Worm (Caenorhabditis elegans) whole organism, L3 larva: Measurements from ENCODE around the gene F36F12.2.

ENCODE experiments used
- R02D3.7 ChIP-seq: fragments of 150-350 bp; optimal IDR thresholded peaks from 2 replicates; lab custom pipeline; 2014; ENCODE audit warnings: missing biosample characterization, missing genetic modification characterization
- ZK546.5 ChIP-seq: sonication (generic microtip); optimal IDR thresholded peaks from 2 replicates; lab custom pipeline; 2017; ENCODE audit warnings: missing biosample characterization, missing genetic modification characterization
- aly-2 ChIP-seq: fragments of 150-350 bp; optimal IDR thresholded peaks from 2 replicates; lab custom pipeline; 2014; ENCODE audit warnings: missing biosample characterization, missing genetic modification characterization
- ama-1 ChIP-seq: fragments of 150-350 bp; optimal IDR thresholded peaks from 2 replicates; lab custom pipeline; 2018
- ceh-16 ChIP-seq: sonication (generic microtip); optimal IDR thresholded peaks from 2 replicates; lab custom pipeline; 2017; ENCODE audit warnings: missing biosample characterization, missing genetic modification characterization
- ceh-28 ChIP-seq: fragments of 150-350 bp; optimal IDR thresholded peaks from 2 replicates; lab custom pipeline; 2014; ENCODE audit warnings: missing biosample characterization, missing genetic modification reagents, missing genetic modification characterization
- ceh-82 ChIP-seq: fragments of 150-350 bp; optimal IDR thresholded peaks from 2 replicates; lab custom pipeline; 2014; ENCODE audit warnings: missing biosample characterization, missing genetic modification characterization
- ceh-9 ChIP-seq: sonication (generic microtip); optimal IDR thresholded peaks from 2 replicates; lab custom pipeline; 2018; ENCODE audit warnings: missing biosample characterization, missing genetic modification characterization
- egl-27 ChIP-seq: sonication (generic microtip); optimal IDR thresholded peaks from 4 replicates; lab custom pipeline; 2017; ENCODE audit warnings: missing biosample characterization, missing genetic modification reagents, missing genetic modification characterization
- elt-1 ChIP-seq: fragments of 150-350 bp; optimal IDR thresholded peaks from 2 replicates; lab custom pipeline; 2014; ENCODE audit warnings: missing biosample characterization, missing genetic modification characterization
- elt-2 ChIP-seq: sonication (generic microtip); optimal IDR thresholded peaks from 2 replicates; lab custom pipeline; 2016; ENCODE audit warnings: missing genetic modification reagents, mild to moderate bottlenecking, missing genetic modification characterization, missing compliant biosample characterization
- eor-1 ChIP-seq, 2 experiments: fragments of 150-350 bp; optimal IDR thresholded peaks; 2 replicates each; lab custom pipeline; 2014 to 2018; ENCODE audit warnings: missing biosample characterization in 2 of 2, missing genetic modification characterization in 2 of 2
- fkh-10 ChIP-seq: sonication (generic microtip); optimal IDR thresholded peaks from 2 replicates; lab custom pipeline; 2017; ENCODE audit warnings: missing biosample characterization, missing genetic modification reagents, missing genetic modification characterization
- fkh-2 ChIP-seq: fragments of 150-350 bp; optimal IDR thresholded peaks from 2 replicates; lab custom pipeline; 2014; ENCODE audit warnings: missing biosample characterization, missing genetic modification reagents, missing genetic modification characterization
- fos-1 ChIP-seq: fragments of 150-350 bp; optimal IDR thresholded peaks from 2 replicates; lab custom pipeline; 2014; ENCODE audit warnings: missing biosample characterization, missing genetic modification characterization
- hmg-11 ChIP-seq: sonication (generic microtip); optimal IDR thresholded peaks from 2 replicates; lab custom pipeline; 2016; ENCODE audit warnings: missing genetic modification characterization, missing compliant biosample characterization
- jun-1 ChIP-seq: fragments of 150-350 bp; optimal IDR thresholded peaks from 2 replicates; lab custom pipeline; 2014; ENCODE audit warnings: missing biosample characterization, missing genetic modification reagents, missing genetic modification characterization
- lin-15B ChIP-seq: fragments of 150-350 bp; optimal IDR thresholded peaks from 2 replicates; lab custom pipeline; 2014; ENCODE audit warnings: missing biosample characterization, missing genetic modification characterization
- lin-39 ChIP-seq: fragments of 150-350 bp; optimal IDR thresholded peaks from 2 replicates; lab custom pipeline; 2018; ENCODE audit warnings: missing biosample characterization, missing genetic modification reagents, missing genetic modification characterization
- lsy-12 ChIP-seq: sonication (generic microtip); optimal IDR thresholded peaks from 2 replicates; lab custom pipeline; 2016; ENCODE audit warnings: mild to moderate bottlenecking, missing genetic modification characterization, missing compliant biosample characterization
- nfya-1 ChIP-seq: sonication (generic microtip); optimal IDR thresholded peaks from 2 replicates; lab custom pipeline; 2017; ENCODE audit warnings: missing genetic modification characterization, mild to moderate bottlenecking, missing compliant biosample characterization, antibody characterized with exemption, moderate library complexity; ENCODE audit not compliant: insufficient read depth
- nhr-11 ChIP-seq: fragments of 150-350 bp; optimal IDR thresholded peaks from 2 replicates; lab custom pipeline; 2014; ENCODE audit warnings: missing biosample characterization, missing genetic modification characterization
- nhr-12 ChIP-seq: fragments of 150-350 bp; optimal IDR thresholded peaks from 2 replicates; lab custom pipeline; 2014; ENCODE audit warnings: missing biosample characterization, missing genetic modification characterization
- nhr-23 ChIP-seq: fragments of 150-350 bp; optimal IDR thresholded peaks from 2 replicates; lab custom pipeline; 2014; ENCODE audit warnings: missing biosample characterization, missing genetic modification reagents, missing genetic modification characterization
- nhr-237 ChIP-seq: fragments of 150-350 bp; optimal IDR thresholded peaks from 2 replicates; lab custom pipeline; 2014; ENCODE audit warnings: missing biosample characterization, missing genetic modification characterization
- nhr-25 ChIP-seq: sonication (generic microtip); optimal IDR thresholded peaks from 2 replicates; lab custom pipeline; 2017; ENCODE audit warnings: missing biosample characterization, missing genetic modification characterization
- nhr-28 ChIP-seq: fragments of 150-350 bp; optimal IDR thresholded peaks from 2 replicates; lab custom pipeline; 2014; ENCODE audit warnings: missing biosample characterization, missing genetic modification characterization
- nhr-43 ChIP-seq: sonication (generic microtip); optimal IDR thresholded peaks from 2 replicates; lab custom pipeline; 2016; ENCODE audit warnings: mild to moderate bottlenecking, missing genetic modification characterization, missing compliant biosample characterization; ENCODE audit not compliant: poor library complexity, severe bottlenecking
- nhr-67 ChIP-seq: fragments of 150-350 bp; optimal IDR thresholded peaks from 2 replicates; lab custom pipeline; 2014; ENCODE audit warnings: missing biosample characterization, missing genetic modification characterization
- nhr-76 ChIP-seq: fragments of 150-350 bp; sonication (generic microtip); optimal IDR thresholded peaks from 5 replicates; lab custom pipeline; 2014; ENCODE audit warnings: missing biosample characterization, missing genetic modification characterization
- nhr-77 ChIP-seq: fragments of 150-350 bp; optimal IDR thresholded peaks from 2 replicates; lab custom pipeline; 2014; ENCODE audit warnings: missing biosample characterization, missing genetic modification characterization
- pha-4 ChIP-seq: fragments of 150-350 bp; optimal IDR thresholded peaks from 2 replicates; lab custom pipeline; 2014; ENCODE audit warnings: missing biosample characterization, missing genetic modification reagents, missing genetic modification characterization
- sea-2 ChIP-seq: fragments of 150-350 bp; sonication (generic microtip); optimal IDR thresholded peaks from 4 replicates; lab custom pipeline; 2014; ENCODE audit warnings: missing biosample characterization, missing genetic modification reagents, missing genetic modification characterization
- snpc-4 ChIP-seq: fragments of 150-350 bp; optimal IDR thresholded peaks from 2 replicates; lab custom pipeline; 2014; ENCODE audit warnings: missing biosample characterization, missing genetic modification characterization
- unc-39 ChIP-seq: sonication (generic microtip); optimal IDR thresholded peaks from 4 replicates; lab custom pipeline; 2017; ENCODE audit warnings: missing biosample characterization, missing genetic modification characterization
- unc-62 ChIP-seq: fragments of 150-350 bp; sonication (generic microtip); optimal IDR thresholded peaks from 4 replicates; lab custom pipeline; 2014; ENCODE audit warnings: missing biosample characterization, missing genetic modification reagents, missing genetic modification characterization
- zag-1 ChIP-seq: fragments of 150-350 bp; optimal IDR thresholded peaks from 2 replicates; lab custom pipeline; 2014; ENCODE audit warnings: missing biosample characterization, missing genetic modification characterization
- ztf-4 ChIP-seq: fragments of 150-350 bp; optimal IDR thresholded peaks from 2 replicates; lab custom pipeline; 2014; ENCODE audit warnings: missing biosample characterization, missing genetic modification characterization

Gene F36F12.2

DNA sequence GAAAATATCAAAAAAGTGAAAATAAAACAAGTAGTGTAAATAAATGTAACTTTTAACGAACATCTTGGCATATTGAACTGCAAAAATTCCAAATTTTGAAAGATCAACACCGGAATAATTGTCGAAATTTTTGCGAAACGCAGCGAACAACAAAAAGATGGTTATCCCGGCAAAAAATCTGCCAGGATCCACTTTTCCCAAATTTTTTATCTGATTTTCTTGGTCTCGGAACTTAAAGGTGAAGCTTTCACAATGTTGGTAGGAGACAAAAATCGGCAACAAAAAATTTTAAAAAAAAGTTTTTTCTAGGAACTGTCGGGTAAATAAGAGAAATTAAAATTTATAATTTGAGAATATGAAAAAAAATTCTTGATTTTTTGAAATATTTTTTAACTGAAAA, 23.5 kb upstream of the F36F12.2 start, which contains the start of gene bgnt-1.2:
Gene bgnt-1.2 (minus strand): TSS at position 101 of the 400 bp plus-strand sequence.
- TF ChIP-seq nhr-12 (no peak), egl-27 (no peak), nhr-67 (tag; lab: Kevin White, UChicago) (no peak), nhr-76 (no peak), nhr-25 (no peak), nhr-43 (tag; lab: Kevin White, UChicago) (no peak), aly-2 (tag; lab: Kevin White, UChicago) (no peak), unc-62 (GFP tag; lab: Kevin White, UChicago) (no peak), fkh-2 (no peak), ceh-28 (tag; lab: Kevin White, UChicago) (no peak), nhr-11 (tag; lab: Kevin White, UChicago) (no peak)
- TF ChIP-seq, all 47 proteins: peak for 0

DNA sequence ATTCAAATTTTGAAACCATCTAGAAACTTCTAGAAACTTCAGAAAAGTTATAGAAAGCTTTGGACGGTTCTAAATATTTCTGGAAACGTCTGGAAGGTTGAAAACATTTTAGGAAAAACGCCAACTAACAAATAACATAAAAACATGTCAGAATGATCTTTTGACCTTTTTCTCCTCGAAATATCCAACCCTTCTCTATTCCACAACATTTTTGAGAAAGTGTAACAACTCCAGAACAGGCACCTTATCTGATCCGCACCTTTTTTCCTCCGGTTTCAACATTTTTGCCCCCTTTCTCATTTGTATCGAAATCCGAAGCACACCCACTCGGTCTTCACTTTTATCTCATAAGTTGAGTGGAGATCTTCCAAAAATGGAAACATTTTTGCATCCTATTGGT, 15.3 kb upstream of the F36F12.2 start, which contains the start of gene F22F7.3:
Gene F22F7.3 (plus strand): TSS at position 301 of the 400 bp plus-strand sequence.
- TF ChIP-seq ztf-4 (tag; lab: Kevin White, UChicago), result no peak
- TF ChIP-seq aly-2 (tag; lab: Kevin White, UChicago), result no peak
- TF ChIP-seq fos-1 (tag; lab: Kevin White, UChicago), result no peak

DNA sequence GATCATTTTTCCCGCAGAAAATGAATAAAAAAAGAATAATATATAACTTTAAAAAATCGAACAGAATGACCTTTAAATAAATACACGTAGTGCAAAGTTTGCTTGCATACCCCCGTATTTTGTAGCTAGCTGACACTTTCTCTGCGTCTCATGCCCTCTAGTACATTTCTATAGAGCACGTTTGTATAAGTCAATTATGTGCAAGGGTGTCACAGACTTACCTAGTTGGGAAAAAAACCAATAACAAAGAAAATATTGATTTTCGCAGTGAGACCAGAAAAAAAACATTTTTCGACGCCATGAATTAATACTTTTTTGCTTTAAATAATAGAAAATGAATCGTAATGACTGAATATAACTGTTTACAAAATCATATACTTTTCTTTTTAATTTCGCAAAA, 14.2 kb upstream of the F36F12.2 start, which contains the start of gene ckb-4:
Gene ckb-4 (minus strand): TSS at position 140 of the 400 bp plus-strand sequence.
- peak; percentile 11 for TF ChIP-seq nhr-25
- TF ChIP-seq aly-2 (tag; lab: Kevin White, UChicago), result no peak
- TF ChIP-seq lsy-12, result no peak
- TF ChIP-seq elt-2, result peak; percentile 36
- TF ChIP-seq fkh-2, result no peak
- TF ChIP-seq zag-1, result no peak
- TF ChIP-seq nhr-77 (tag; lab: Kevin White, UChicago), result no peak
- TF ChIP-seq egl-27, result no peak
- TF ChIP-seq nhr-23, result peak; percentile 39
- TF ChIP-seq pha-4 (tag; lab: Kevin White, UChicago), result peak; percentile 86
- no peak for TF ChIP-seq nhr-76
- TF ChIP-seq hmg-11 (tag; lab: Kevin White, UChicago), result peak; percentile 58
- peak; percentile 15 for TF ChIP-seq lin-39 (tag; lab: Kevin White, UChicago)
- TF ChIP-seq lin-15B (tag; lab: Kevin White, UChicago), result peak; percentile 60
- peak; percentile 72 for TF ChIP-seq snpc-4 (tag; lab: Kevin White, UChicago)
- no peak for TF ChIP-seq fkh-10 (GFP tag; lab: Kevin White, UChicago)
- no peak for TF ChIP-seq nhr-237 (tag; lab: Kevin White, UChicago)

DNA sequence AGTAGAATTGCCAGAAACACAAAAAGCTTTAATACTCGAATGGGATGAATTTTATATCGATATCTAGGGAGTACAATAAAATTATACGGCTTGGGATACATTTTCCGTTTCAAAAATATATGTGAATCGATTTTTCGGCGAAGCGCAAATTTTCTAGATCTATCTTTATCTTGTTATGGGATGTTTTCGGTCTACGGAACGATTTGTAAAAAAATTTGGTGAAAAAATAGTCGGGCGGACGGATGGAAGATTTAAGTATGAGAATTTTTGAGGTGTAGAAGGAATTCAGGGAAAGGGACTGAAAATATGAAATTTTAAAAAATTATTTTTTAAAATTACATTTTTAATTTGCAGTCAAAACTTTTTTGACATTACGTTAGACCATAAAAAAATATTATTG, 10.9 kb upstream of the F36F12.2 start, which contains the start of gene F22F7.4:
Gene F22F7.4 (minus strand): TSS at position 101 of the 400 bp plus-strand sequence.
- TF ChIP-seq jun-1 (tag; lab: Kevin White, UChicago) (no peak), ZK546.5 (tag; lab: Kevin White, UChicago) (no peak), zag-1 (no peak), nfya-1 (no peak), ceh-82 (tag; lab: Kevin White, UChicago) (no peak), eor-1 (tag; optimal IDR thresholded peaks at IDR 0.05; lab: Kevin White, UChicago) (no peak), unc-62 (GFP tag; lab: Kevin White, UChicago) (no peak), nhr-23 (no peak), aly-2 (tag; lab: Kevin White, UChicago) (no peak), nhr-28 (no peak)

DNA sequence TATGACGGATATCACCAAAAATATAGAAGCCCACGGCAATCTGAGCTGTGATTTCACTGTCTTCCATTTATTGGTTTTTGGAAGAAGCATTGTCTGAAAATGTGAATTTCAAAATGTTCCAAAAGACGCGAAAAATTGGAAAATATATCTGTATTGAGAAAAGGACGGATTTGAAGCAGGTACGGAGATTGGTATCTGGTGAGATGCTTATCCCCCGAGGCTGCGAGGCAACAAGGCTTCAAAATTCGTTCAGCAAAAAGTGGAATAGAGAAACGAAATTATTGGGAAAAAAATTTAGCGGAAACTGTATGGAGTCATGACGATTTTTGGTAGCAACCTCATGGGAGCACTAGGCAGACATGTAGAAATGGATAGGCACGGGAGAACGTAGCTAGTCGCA, 8.0 kb upstream of the F36F12.2 start, which contains the start of gene F36F12.1:
Gene F36F12.1 (minus strand): TSS at position 101 of the 400 bp plus-strand sequence.
- TF ChIP-seq lin-39 (tag; lab: Kevin White, UChicago) (no peak), egl-27 (no peak), elt-2 (no peak), snpc-4 (tag; lab: Kevin White, UChicago) (no peak), nhr-43 (tag; lab: Kevin White, UChicago) (no peak), ama-1 (lab: Kevin White, UChicago) (no peak), ceh-9 (tag; lab: Kevin White, UChicago) (no peak)

DNA sequence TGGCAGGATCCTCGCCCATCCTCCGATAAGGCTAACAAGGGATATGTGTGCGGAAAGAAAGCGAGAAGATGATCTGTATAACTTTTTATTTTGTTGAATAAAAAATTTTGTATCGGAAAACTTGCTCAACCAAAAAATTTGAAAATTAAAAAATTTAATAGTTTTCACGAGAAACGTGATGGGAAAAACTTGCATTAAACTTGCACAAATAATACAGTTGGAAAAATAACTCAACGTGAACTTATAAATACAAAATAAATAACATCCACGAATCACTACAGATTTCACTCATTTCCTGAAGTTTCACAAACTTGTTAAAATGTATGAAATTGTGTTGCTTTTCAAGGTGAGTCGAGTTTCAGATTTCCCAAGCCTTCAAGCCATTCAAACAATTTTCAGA, 3.9 kb upstream of the F36F12.2 start, which contains the start of gene F36F12.7:
Gene F36F12.7 (plus strand): TSS at position 301 of the 400 bp plus-strand sequence.
- TF ChIP-seq snpc-4 (tag; lab: Kevin White, UChicago), result no peak
- TF ChIP-seq sea-2 (GFP tag; lab: Kevin White, UChicago), result no peak
- TF ChIP-seq nhr-77 (tag; lab: Kevin White, UChicago), result no peak
- TF ChIP-seq elt-2, result no peak
- no peak for TF ChIP-seq ZK546.5 (tag; lab: Kevin White, UChicago)
- no peak for TF ChIP-seq egl-27
- no peak for TF ChIP-seq lin-39 (tag; lab: Kevin White, UChicago)
- TF ChIP-seq R02D3.7 (tag; lab: Kevin White, UChicago), result no peak
- no peak for TF ChIP-seq ceh-82 (tag; lab: Kevin White, UChicago)
- no peak for TF ChIP-seq nhr-25
- TF ChIP-seq ceh-16 (tag; lab: Kevin White, UChicago), result no peak
- no peak for TF ChIP-seq elt-1 (tag; lab: Kevin White, UChicago)
- no peak for TF ChIP-seq hmg-11 (tag; lab: Kevin White, UChicago)
- TF ChIP-seq unc-39 (tag; lab: Kevin White, UChicago), result no peak
- no peak for TF ChIP-seq fkh-2
